Fruit fly (Drosophila melanogaster): ENCODE results near the gene CG15546.

CG15546 gene

dm6 chr3R:30888550-30889259 is 12.7 kb upstream of the CG15546 start, which contains the start of gene Sap-r (continued):
- no peak for TF ChIP-seq CG4730 (GFP tag; IDR thresholded peaks at IDR 0.05)
- TF ChIP-seq CG9215 (GFP tag; IDR thresholded peaks at IDR 0.05), result no peak
- peak; percentile 52 for TF ChIP-seq B-H2 (GFP tag; optimal IDR thresholded peaks at IDR 0.05)
- no peak for TF ChIP-seq CkIIα-i1 (GFP tag; IDR thresholded peaks at IDR 0.05)
- no peak for TF ChIP-seq CG31388 (GFP tag; optimal IDR thresholded peaks at IDR 0.05)
- peak; percentile 67 for TF ChIP-seq Ets65A (GFP tag)
- no peak for TF ChIP-seq CG13123 (GFP tag; optimal IDR thresholded peaks at IDR 0.05)
- peak; percentile 62 for TF ChIP-seq CG2712 (tag; optimal IDR thresholded peaks at IDR 0.05)
- TF ChIP-seq tin (GFP tag; optimal IDR thresholded peaks at IDR 0.05), result no peak
- no peak for TF ChIP-seq cato (GFP tag; optimal IDR thresholded peaks at IDR 0.05; ENCODE audit: borderline replicate concordance)
- TF ChIP-seq CG1233 (GFP tag; optimal IDR thresholded peaks at IDR 0.05), result no peak
- TF ChIP-seq tgo (GFP tag; IDR thresholded peaks at IDR 0.05), result no peak
- TF ChIP-seq vfl (GFP tag; optimal IDR thresholded peaks at IDR 0.05), result no peak
- no peak for TF ChIP-seq MTF-1 (GFP tag; optimal IDR thresholded peaks at IDR 0.05; ENCODE audit: borderline replicate concordance)
- TF ChIP-seq gfzf (GFP tag; optimal IDR thresholded peaks at IDR 0.05), result peak; percentile 99
- TF ChIP-seq CG18619 (GFP tag; optimal IDR thresholded peaks at IDR 0.05), result no peak
- no peak for TF ChIP-seq Atf-2 (GFP tag; optimal IDR thresholded peaks at IDR 0.05)
- no peak for TF ChIP-seq Sox102F (GFP tag; optimal IDR thresholded peaks at IDR 0.05)
- no peak for TF ChIP-seq peb (GFP tag; IDR thresholded peaks at IDR 0.05)
- peak; percentile 78 for TF ChIP-seq CG6791 (GFP tag; IDR thresholded peaks at IDR 0.05; ENCODE audit: partially characterized antibody)
- TF ChIP-seq slou (GFP tag; optimal IDR thresholded peaks at IDR 0.05), result no peak
- no peak for TF ChIP-seq CG5180 (GFP tag; optimal IDR thresholded peaks at IDR 0.05)
- TF ChIP-seq CG3847 (GFP tag; IDR thresholded peaks at IDR 0.05), result peak; percentile 61
- TF ChIP-seq sd (tag; optimal IDR thresholded peaks at IDR 0.05), result peak; percentile 6
- no peak for TF ChIP-seq CG3995 (GFP tag; optimal IDR thresholded peaks at IDR 0.05)
- TF ChIP-seq sc (optimal IDR thresholded peaks at IDR 0.05), result no peak
- TF ChIP-seq sc (GFP tag; optimal IDR thresholded peaks at IDR 0.05), result no peak
- no peak for TF ChIP-seq CG15011 (GFP tag; optimal IDR thresholded peaks at IDR 0.05)
- no peak for TF ChIP-seq her (GFP tag; optimal IDR thresholded peaks at IDR 0.05)
- TF ChIP-seq Rx (GFP tag; IDR thresholded peaks at IDR 0.05), result no peak
- no peak for TF ChIP-seq CG7987 (GFP tag; optimal IDR thresholded peaks at IDR 0.05)
- TF ChIP-seq zfh2 (GFP tag; optimal IDR thresholded peaks at IDR 0.05), result peak; percentile 22
- peak; percentile 19 for TF ChIP-seq Sin3A (optimal IDR thresholded peaks at IDR 0.05)
- peak; percentile 98 for TF ChIP-seq Lhr (GFP tag; optimal IDR thresholded peaks at IDR 0.05)
- peak; percentile 11 for TF ChIP-seq exex (tag; optimal IDR thresholded peaks at IDR 0.05)
- peak; percentile 11 for TF ChIP-seq tap (tag; optimal IDR thresholded peaks at IDR 0.05)
- no peak for TF ChIP-seq crp (GFP tag; optimal IDR thresholded peaks at IDR 0.05)
- TF ChIP-seq CG4328 (GFP tag; optimal IDR thresholded peaks at IDR 0.05), result no peak
- no peak for TF ChIP-seq corto (GFP tag; optimal IDR thresholded peaks at IDR 0.05)
- peak; percentile 77 for TF ChIP-seq zen (tag; optimal IDR thresholded peaks at IDR 0.05)
- TF ChIP-seq Six4 (GFP tag; optimal IDR thresholded peaks at IDR 0.05), result no peak
- no peak for TF ChIP-seq lilli (GFP tag; optimal IDR thresholded peaks at IDR 0.05)
- TF ChIP-seq Drgx (GFP tag; IDR thresholded peaks at IDR 0.05), result no peak
- no peak for TF ChIP-seq ham (GFP tag; IDR thresholded peaks at IDR 0.05)
- no peak for TF ChIP-seq dimm (GFP tag; IDR thresholded peaks at IDR 0.05)
- no peak for TF ChIP-seq luna (GFP tag; optimal IDR thresholded peaks at IDR 0.05)
- no peak for TF ChIP-seq wdn (GFP tag; IDR thresholded peaks at IDR 0.05)
- TF ChIP-seq Optix (GFP tag; IDR thresholded peaks at IDR 0.05), result no peak
- TF ChIP-seq CG12299 (tag; optimal IDR thresholded peaks at IDR 0.05), result peak; percentile 34
- TF ChIP-seq onecut (GFP tag; IDR thresholded peaks at IDR 0.05), result no peak
- TF ChIP-seq CG30403 (GFP tag; optimal IDR thresholded peaks at IDR 0.05), result no peak
